Fruit fly (Drosophila melanogaster) Kc167 (cell line): ENCODE data around the gene out.

Source experiments
- Sin3A ChIP-seq: fragments of >200 bp; optimal IDR thresholded peaks from 2 replicates; lab custom pipeline; 2018; ENCODE audit warnings: missing external identifiers
- h ChIP-seq: fragments of >200 bp; optimal IDR thresholded peaks from 3 replicates; lab custom pipeline; 2018; ENCODE audit warnings: missing external identifiers
- ttk ChIP-seq: sonication (Bioruptor generic); optimal IDR thresholded peaks from 2 replicates; lab custom pipeline; 2017; ENCODE audit warnings: missing external identifiers

dm6 chrX:19325729-19326473, 4.0 kb upstream of the out start:
- TF ChIP-seq ttk, result no peak
- TF ChIP-seq Sin3A (lab: Kevin White, UChicago), result no peak
- TF ChIP-seq h, result no peak
